Worm (Caenorhabditis elegans): ENCODE data around the gene F15B9.6.

DNA sequence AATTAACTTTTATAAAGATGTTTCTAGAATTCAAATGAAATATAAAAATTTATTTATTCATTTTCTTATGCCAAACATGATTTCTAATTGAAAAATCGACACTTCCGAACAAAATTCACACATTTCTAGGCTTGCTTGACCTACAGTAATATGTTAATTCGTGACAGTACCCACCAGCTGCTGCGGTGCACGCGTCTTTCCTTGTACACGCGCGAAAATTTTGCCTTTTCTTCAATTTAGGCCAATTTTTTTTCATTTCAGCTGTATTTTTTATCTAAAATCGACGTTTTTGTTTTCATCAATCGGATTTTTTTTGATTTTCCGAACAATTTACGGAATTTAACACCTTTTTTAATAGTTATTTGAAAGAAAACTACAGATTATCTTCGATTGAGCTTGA lies 13.9 kb upstream of the F15B9.6 start:
- TF ChIP-seq ets-5 (GFP tag; IDR thresholded peaks at IDR 0.05) (no peak), mdl-1 (tag; optimal IDR thresholded peaks at IDR 0.05) (no peak), hpl-2 (GFP tag; optimal IDR thresholded peaks at IDR 0.05) (no peak), snpc-4 (tag; optimal IDR thresholded peaks at IDR 0.05) (no peak), nhr-11 (tag; optimal IDR thresholded peaks at IDR 0.05) (no peak), zag-1 (tag; optimal IDR thresholded peaks at IDR 0.05) (no peak), ztf-11 (tag; optimal IDR thresholded peaks at IDR 0.05) (no peak), lin-15B (tag; optimal IDR thresholded peaks at IDR 0.05) (no peak), fos-1 (tag; optimal IDR thresholded peaks at IDR 0.05) (no peak), ama-1 (optimal IDR thresholded peaks at IDR 0.05) (no peak), blmp-1 (tag; optimal IDR thresholded peaks at IDR 0.05) (no peak)
